Worm (Caenorhabditis elegans) whole organism, L2 larva: ENCODE data around the gene F43C11.2.
A peak's percentile ranks its signal among the peaks of the same experiment; 100 is the strongest.

Experiments
- aly-2 ChIP-seq: fragments of 150-350 bp; optimal IDR thresholded peaks from 2 replicates; lab custom pipeline; 2014; ENCODE audit warnings: missing biosample characterization, missing genetic modification characterization
- crh-2 ChIP-seq: sonication (generic microtip); optimal IDR thresholded peaks from 2 replicates; lab custom pipeline; 2017; ENCODE audit warnings: missing biosample characterization, missing genetic modification characterization
- nhr-10 ChIP-seq: sonication (generic microtip); optimal IDR thresholded peaks from 2 replicates; lab custom pipeline; 2017; ENCODE audit warnings: missing biosample characterization, missing genetic modification characterization
- nhr-11 ChIP-seq: fragments of 150-350 bp; optimal IDR thresholded peaks from 2 replicates; lab custom pipeline; 2014; ENCODE audit warnings: missing biosample characterization, missing genetic modification characterization
- nhr-12 ChIP-seq: fragments of 150-350 bp; optimal IDR thresholded peaks from 2 replicates; lab custom pipeline; 2014; ENCODE audit warnings: missing biosample characterization, missing genetic modification characterization
- nhr-25 ChIP-seq: fragments of 150-350 bp; sonication (generic microtip); optimal IDR thresholded peaks from 3 replicates; lab custom pipeline; 2014; ENCODE audit warnings: missing biosample characterization, missing genetic modification characterization

- TF ChIP-seq nhr-10 (no peak), aly-2 (tag; lab: Kevin White, UChicago) (no peak), crh-2 (peak; percentile 9), nhr-12 (tag; lab: Kevin White, UChicago) (no peak), nhr-25 (no peak), nhr-11 (no peak)
Observed at ce11 chrII:2342004-2342479, 12.5 kb upstream of the F43C11.2 start, which contains the start of gene F43C11.6.
